Fruit fly (Drosophila melanogaster): ENCODE measurements around the gene Rev1.

The Rev1 gene

DNA sequence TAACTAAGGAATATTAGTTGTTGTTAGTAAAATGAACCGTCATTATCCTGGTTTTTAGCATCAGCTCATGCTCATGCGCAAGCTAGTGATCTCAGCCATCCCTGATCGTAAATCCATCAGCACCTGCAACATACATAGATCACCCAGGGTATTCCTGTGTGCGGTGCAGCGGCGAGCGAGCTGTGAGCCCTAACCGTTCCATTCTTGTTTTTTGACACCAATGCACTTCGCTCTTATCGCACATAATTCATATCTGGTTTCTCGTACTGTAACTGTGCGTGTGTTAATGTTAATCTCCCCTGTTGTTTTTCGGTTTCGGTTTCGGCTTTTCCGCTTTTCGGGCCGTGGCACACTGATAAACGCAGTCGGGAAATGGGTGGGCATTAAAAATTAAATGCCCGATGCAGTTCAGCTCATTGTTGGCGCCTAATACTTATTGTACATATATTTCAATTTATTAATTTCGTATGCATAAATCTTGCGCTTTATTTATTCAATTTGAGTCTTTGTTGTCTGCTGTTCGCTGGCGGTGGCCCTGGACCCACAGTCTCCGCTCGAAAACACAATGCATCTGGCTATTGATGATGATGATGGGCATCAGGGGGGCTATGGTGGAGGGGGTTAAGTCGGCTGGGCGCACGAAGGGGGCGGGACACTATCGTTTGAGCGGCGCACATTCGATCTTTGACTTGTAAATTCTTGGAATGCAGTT is 29.8 kb upstream of the Rev1 start (continued):
- TF ChIP-seq CG11723 (GFP tag; optimal IDR thresholded peaks at IDR 0.05): no peak
- peak; percentile 78 for TF ChIP-seq oc (tag; optimal IDR thresholded peaks at IDR 0.05)
- no peak for TF ChIP-seq CG1602 (GFP tag; optimal IDR thresholded peaks at IDR 0.05)
- TF ChIP-seq Fer2 (tag; optimal IDR thresholded peaks at IDR 0.05): no peak
- TF ChIP-seq klu (GFP tag; IDR thresholded peaks at IDR 0.05): no peak
- no peak for TF ChIP-seq CG12236 (GFP tag; optimal IDR thresholded peaks at IDR 0.05)
- no peak for TF ChIP-seq btn (GFP tag; optimal IDR thresholded peaks at IDR 0.05)
- peak in 1 of 2 experiments; percentile 61 for TF ChIP-seq pan (optimal IDR thresholded peaks at IDR 0.05)
- TF ChIP-seq pan (GFP tag; optimal IDR thresholded peaks at IDR 0.05 in 1 of 2, IDR thresholded peaks at IDR 0.05 in 1 of 2): no peak
- no peak for TF ChIP-seq Lhr (GFP tag; optimal IDR thresholded peaks at IDR 0.05)
- TF ChIP-seq bab2 (GFP tag; optimal IDR thresholded peaks at IDR 0.05): no peak
- TF ChIP-seq Doc3 (GFP tag; IDR thresholded peaks at IDR 0.05; ENCODE audit: partially characterized antibody): no peak
- TF ChIP-seq dimm (GFP tag; IDR thresholded peaks at IDR 0.05): no peak
- no peak for TF ChIP-seq CG15269 (tag; optimal IDR thresholded peaks at IDR 0.05)
- no peak for TF ChIP-seq CG8924 (tag; optimal IDR thresholded peaks at IDR 0.05)
- TF ChIP-seq zen (tag; optimal IDR thresholded peaks at IDR 0.05): no peak
- no peak for TF ChIP-seq ro (GFP tag; IDR thresholded peaks at IDR 0.05)
- TF ChIP-seq Hmx (GFP tag; optimal IDR thresholded peaks at IDR 0.05): no peak
- no peak for TF ChIP-seq Opbp (GFP tag; IDR thresholded peaks at IDR 0.05; ENCODE audit: partially characterized antibody)
- TF ChIP-seq nom (GFP tag; optimal IDR thresholded peaks at IDR 0.05): no peak
- no peak for TF ChIP-seq NK7.1 (GFP tag; optimal IDR thresholded peaks at IDR 0.05)
- TF ChIP-seq Hand (GFP tag; optimal IDR thresholded peaks at IDR 0.05): no peak
- TF ChIP-seq slp2 (GFP tag; optimal IDR thresholded peaks at IDR 0.05): no peak
- TF ChIP-seq CG9797 (GFP tag; optimal IDR thresholded peaks at IDR 0.05): no peak
- peak; percentile 18 for TF ChIP-seq CG1603 (tag; optimal IDR thresholded peaks at IDR 0.05)
- TF ChIP-seq ham (GFP tag; IDR thresholded peaks at IDR 0.05): no peak
- TF ChIP-seq sens (GFP tag): peak; percentile 42
- no peak for TF ChIP-seq H2.0 (GFP tag; IDR thresholded peaks at IDR 0.05)
- no peak for TF ChIP-seq CG33213 (GFP tag; optimal IDR thresholded peaks at IDR 0.05)
- no peak for TF ChIP-seq lola (GFP tag; optimal IDR thresholded peaks at IDR 0.05)
- TF ChIP-seq lov (optimal IDR thresholded peaks at IDR 0.05): no peak
- no peak for TF ChIP-seq lov (GFP tag; IDR thresholded peaks at IDR 0.05)
- TF ChIP-seq mld (GFP tag; IDR thresholded peaks at IDR 0.05; ENCODE audit: partially characterized antibody): no peak
- no peak for TF ChIP-seq CG8478 (optimal IDR thresholded peaks at IDR 0.05)
- no peak for TF ChIP-seq CG13894 (tag; optimal IDR thresholded peaks at IDR 0.05)
- no peak for TF ChIP-seq schlank (tag; optimal IDR thresholded peaks at IDR 0.05)
- TF ChIP-seq fd3F (GFP tag; optimal IDR thresholded peaks at IDR 0.05): no peak
- TF ChIP-seq h (optimal IDR thresholded peaks at IDR 0.05): no peak
- TF ChIP-seq CoRest (tag; optimal IDR thresholded peaks at IDR 0.05): no peak
- no peak for TF ChIP-seq CG10979 (tag; optimal IDR thresholded peaks at IDR 0.05)
- TF ChIP-seq gfzf (GFP tag; optimal IDR thresholded peaks at IDR 0.05): no peak
- no peak for TF ChIP-seq CG10431 (GFP tag; optimal IDR thresholded peaks at IDR 0.05)
- no peak for TF ChIP-seq CG13296 (GFP tag; optimal IDR thresholded peaks at IDR 0.05)
- TF ChIP-seq CG1647 (GFP tag; optimal IDR thresholded peaks at IDR 0.05): no peak
- TF ChIP-seq slbo (GFP tag; IDR thresholded peaks at IDR 0.05): no peak
- peak; percentile 12 for TF ChIP-seq Xrp1 (GFP tag; IDR thresholded peaks at IDR 0.05)
- TF ChIP-seq Dek (tag; optimal IDR thresholded peaks at IDR 0.05): no peak
- no peak for TF ChIP-seq Fer3 (tag; optimal IDR thresholded peaks at IDR 0.05)
- no peak for TF ChIP-seq CG31365 (tag; optimal IDR thresholded peaks at IDR 0.05)
- no peak for TF ChIP-seq gsb-n (tag; optimal IDR thresholded peaks at IDR 0.05)
- peak; percentile 24 for TF ChIP-seq ATbp (GFP tag; optimal IDR thresholded peaks at IDR 0.05)
